Worm (Caenorhabditis elegans): Measurements from ENCODE around the gene glb-10.

glb-10 gene

DNA sequence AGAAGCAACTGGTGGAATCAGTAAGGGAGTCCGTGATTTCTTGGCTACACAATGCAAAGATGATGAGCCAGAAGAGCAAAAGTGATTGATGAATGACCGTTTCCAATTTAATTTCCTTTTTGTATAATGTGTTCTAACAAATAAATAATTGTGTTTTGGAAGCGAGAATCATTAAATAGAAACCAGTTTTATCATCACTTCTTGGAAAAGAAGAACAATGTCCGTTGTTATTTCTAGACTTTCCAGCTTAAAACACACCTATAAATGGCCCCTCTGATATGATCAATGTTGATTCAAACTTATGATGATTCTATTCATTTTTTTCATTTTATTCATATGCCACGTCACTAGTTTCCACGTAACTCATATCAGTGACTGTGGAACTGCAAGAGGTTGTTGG lies 3.0 kb downstream of the glb-10 start, which contains the start of gene C29F5.8:
Gene C29F5.8, plus strand, starts transcription at position 301 of the 400 bp plus-strand sequence.
- TF ChIP-seq efl-1 (optimal IDR thresholded peaks at IDR 0.05) (no peak), efl-1 (GFP tag; optimal IDR thresholded peaks at IDR 0.05 in 1 of 2) (no peak), snpc-4 (tag; optimal IDR thresholded peaks at IDR 0.05) (no peak), sup-37 (GFP tag; optimal IDR thresholded peaks at IDR 0.05) (no peak), lsy-2 (tag; optimal IDR thresholded peaks at IDR 0.05) (no peak), C16A3.4 (tag; optimal IDR thresholded peaks at IDR 0.05) (no peak), isw-1 (GFP tag; IDR thresholded peaks at IDR 0.05) (no peak), aly-2 (tag; optimal IDR thresholded peaks at IDR 0.05) (no peak), sptf-1 (tag; optimal IDR thresholded peaks at IDR 0.05) (no peak), F16B12.6 (tag; optimal IDR thresholded peaks at IDR 0.05) (no peak), ztf-11 (tag; optimal IDR thresholded peaks at IDR 0.05) (no peak), xbp-1 (tag; optimal IDR thresholded peaks at IDR 0.05) (no peak), nhr-90 (tag; optimal IDR thresholded peaks at IDR 0.05; ENCODE audit: poor library complexity) (no peak), nhr-47 (tag; optimal IDR thresholded peaks at IDR 0.05) (no peak), fos-1 (tag; optimal IDR thresholded peaks at IDR 0.05) (no peak), nhr-20 (tag; optimal IDR thresholded peaks at IDR 0.05) (no peak), egl-13 (tag; optimal IDR thresholded peaks at IDR 0.05) (no peak)

DNA sequence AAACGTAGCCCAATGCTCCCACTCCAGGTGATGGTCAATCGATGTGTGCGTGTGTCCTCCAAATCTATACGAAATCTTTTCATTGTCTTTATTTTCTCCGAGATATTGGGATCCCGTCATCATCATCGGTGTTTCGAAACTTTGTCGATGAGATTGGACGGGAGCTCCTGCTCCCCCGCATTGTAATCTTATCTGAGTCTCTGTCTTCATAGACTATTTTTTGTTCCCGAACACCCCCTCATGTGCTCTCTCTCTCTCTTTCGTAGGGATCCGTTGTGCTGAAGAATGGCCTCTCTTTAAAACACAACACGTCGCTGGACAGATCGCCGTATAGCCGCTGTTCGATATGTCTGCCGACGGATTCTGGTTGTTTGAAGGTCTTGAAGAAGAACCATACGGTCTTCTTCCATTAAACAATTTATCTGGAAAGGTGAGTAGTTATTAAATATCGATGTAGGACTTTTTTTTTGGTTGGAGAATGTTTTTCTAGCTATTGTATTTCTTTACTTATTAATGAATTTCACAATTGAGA lies 5.8 kb downstream of the glb-10 start, which contains the start of gene C29F5.1:
Gene C29F5.1, plus strand, starts transcription at position 317 of the 532 bp plus-strand sequence.
- TF ChIP-seq nhr-77 (tag; optimal IDR thresholded peaks at IDR 0.05) (no peak), ets-5 (GFP tag; IDR thresholded peaks at IDR 0.05) (no peak), dsc-1 (tag; optimal IDR thresholded peaks at IDR 0.05) (peak; percentile 34), pqm-1 (tag; optimal IDR thresholded peaks at IDR 0.05) (no peak), sptf-1 (tag; optimal IDR thresholded peaks at IDR 0.05) (no peak), nhr-76 (tag; optimal IDR thresholded peaks at IDR 0.05) (no peak), nhr-85 (tag) (no peak), lin-35 (GFP tag; optimal IDR thresholded peaks at IDR 0.05) (no peak), F16B12.6 (tag; optimal IDR thresholded peaks at IDR 0.05) (no peak), irx-1 (tag; optimal IDR thresholded peaks at IDR 0.05) (no peak), ceh-8 (GFP tag; optimal IDR thresholded peaks at IDR 0.05) (no peak), snpc-4 (tag; optimal IDR thresholded peaks at IDR 0.05) (no peak), aha-1 (tag; optimal IDR thresholded peaks at IDR 0.05) (no peak), egl-13 (tag; optimal IDR thresholded peaks at IDR 0.05) (no peak), pag-3 (tag; optimal IDR thresholded peaks at IDR 0.05; ENCODE audit: borderline replicate concordance, insufficient read depth) (peak; percentile 11), ceh-82 (tag; optimal IDR thresholded peaks at IDR 0.05) (no peak), ceh-88 (GFP tag; IDR thresholded peaks at IDR 0.05) (no peak), fkh-10 (GFP tag; optimal IDR thresholded peaks at IDR 0.05) (no peak), mab-9 (GFP tag; IDR thresholded peaks at IDR 0.05) (no peak), fkh-8 (tag; optimal IDR thresholded peaks at IDR 0.05) (no peak), sox-4 (tag; optimal IDR thresholded peaks at IDR 0.05) (no peak), snu-23 (GFP tag; optimal IDR thresholded peaks at IDR 0.05) (peak; percentile 20), nhr-28 (tag; optimal IDR thresholded peaks at IDR 0.05) (no peak), nhr-12 (tag; optimal IDR thresholded peaks at IDR 0.05) (no peak), lsy-2 (tag; optimal IDR thresholded peaks at IDR 0.05) (peak in 1 of 2 experiments; percentile 2), lin-15B (tag; optimal IDR thresholded peaks at IDR 0.05) (no peak), unc-30 (tag; optimal IDR thresholded peaks at IDR 0.05) (no peak), zip-4 (GFP tag; optimal IDR thresholded peaks at IDR 0.05) (no peak), unc-130 (tag; optimal IDR thresholded peaks at IDR 0.05) (no peak), zag-1 (tag; optimal IDR thresholded peaks at IDR 0.05) (no peak), sup-37 (GFP tag; optimal IDR thresholded peaks at IDR 0.05) (no peak), hlh-17 (GFP tag; optimal IDR thresholded peaks at IDR 0.05; ENCODE audit: borderline replicate concordance) (no peak), ceh-90 (tag; optimal IDR thresholded peaks at IDR 0.05) (no peak), lin-13 (GFP tag; optimal IDR thresholded peaks at IDR 0.05) (no peak), mef-2 (tag; optimal IDR thresholded peaks at IDR 0.05) (no peak), ces-1 (GFP tag; optimal IDR thresholded peaks at IDR 0.05) (no peak), hpl-2 (GFP tag; optimal IDR thresholded peaks at IDR 0.05) (no peak), aly-2 (tag; optimal IDR thresholded peaks at IDR 0.05) (no peak), ztf-11 (tag; optimal IDR thresholded peaks at IDR 0.05) (no peak), rnt-1 (tag; optimal IDR thresholded peaks at IDR 0.05) (peak; percentile 50), lin-14 (GFP tag; optimal IDR thresholded peaks at IDR 0.05) (peak; percentile 89), ceh-63 (GFP tag; optimal IDR thresholded peaks at IDR 0.05) (no peak), ama-1 (optimal IDR thresholded peaks at IDR 0.05) (no peak)
